Fruit fly (Drosophila melanogaster): ENCODE data around the gene CG5567.

DNA sequence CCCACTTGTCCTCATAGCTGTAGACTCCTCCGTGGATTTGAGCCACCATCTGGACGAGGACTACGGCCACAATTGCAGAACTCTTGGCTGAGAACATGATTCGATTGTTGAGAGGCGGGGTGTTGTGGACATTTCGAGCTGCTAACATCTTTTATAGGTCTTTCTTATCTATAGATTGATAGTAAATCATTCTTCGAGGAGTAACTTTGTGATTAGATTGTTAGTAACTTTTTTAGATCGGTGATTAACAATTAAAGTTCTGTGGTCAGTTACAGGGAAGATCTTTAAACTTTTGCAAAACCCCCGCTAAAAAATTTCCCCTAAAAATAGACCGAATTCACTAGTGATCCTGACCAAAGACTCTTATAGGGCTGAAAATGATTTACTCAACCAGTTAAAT is 43.2 kb upstream of the CG5567 start, which contains the start of gene CG16775:
- TF ChIP-seq Met (GFP tag; optimal IDR thresholded peaks at IDR 0.05): no peak
- TF ChIP-seq CG7368 (GFP tag; optimal IDR thresholded peaks at IDR 0.05): no peak
- TF ChIP-seq CG6792 (GFP tag; optimal IDR thresholded peaks at IDR 0.05): no peak
- TF ChIP-seq CG6163 (GFP tag; IDR thresholded peaks at IDR 0.05): no peak
- TF ChIP-seq CG1621 (tag; optimal IDR thresholded peaks at IDR 0.05): no peak
- no peak for TF ChIP-seq CG8632 (GFP tag; optimal IDR thresholded peaks at IDR 0.05)
- no peak for TF ChIP-seq OdsH (GFP tag; optimal IDR thresholded peaks at IDR 0.05)
- no peak for TF ChIP-seq CG3032 (tag; optimal IDR thresholded peaks at IDR 0.05)
- TF ChIP-seq CG6808 (GFP tag; optimal IDR thresholded peaks at IDR 0.05): no peak

Measured in whole organism, prepupa.